Fruit fly (Drosophila melanogaster) whole organism, pupa: ENCODE results near the gene AnxB11.
A peak's percentile ranks its signal among the peaks of the same experiment; 100 is the strongest.

Source experiments
- CG10348 ChIP-seq: fragments of 200-800 bp; sonication (Bioruptor generic); IDR thresholded peaks from 2 replicates; pipeline ENCODE4 v1.3.6; 2022; ENCODE audit warnings: missing biosample characterization, missing genetic modification characterization
- CG12605 ChIP-seq: fragments of 200-800 bp; sonication (Bioruptor generic); IDR thresholded peaks from 2 replicates; pipeline ENCODE4 v1.3.6; 2022; ENCODE audit warnings: missing biosample characterization, missing genetic modification characterization
- CG13204 ChIP-seq: fragments of 200-800 bp; sonication (Bioruptor generic); optimal IDR thresholded peaks from 2 replicates; lab custom pipeline; 2018; ENCODE audit warnings: missing biosample characterization, mild to moderate bottlenecking, missing genetic modification characterization, moderate library complexity
- CG14655 ChIP-seq: fragments of 200-800 bp; sonication (Bioruptor generic); optimal IDR thresholded peaks from 3 replicates; lab custom pipeline; 2017; ENCODE audit warnings: mild to moderate bottlenecking, missing biosample characterization, missing genetic modification reagents, missing genetic modification characterization
- CG15710 ChIP-seq: fragments of 200-800 bp; sonication (Bioruptor generic); optimal IDR thresholded peaks from 2 replicates; lab custom pipeline; 2018; ENCODE audit warnings: missing biosample characterization, mild to moderate bottlenecking, missing genetic modification characterization, moderate library complexity
- CG17806 ChIP-seq: fragments of 200-800 bp; sonication (Bioruptor generic); optimal IDR thresholded peaks from 2 replicates; lab custom pipeline; 2018; ENCODE audit warnings: missing biosample characterization, mild to moderate bottlenecking, missing genetic modification characterization, moderate library complexity
- CG32121 ChIP-seq: fragments of 200-800 bp; sonication (Bioruptor generic); IDR thresholded peaks from 2 replicates; pipeline ENCODE4 v1.3.6; 2022; ENCODE audit warnings: missing biosample characterization, missing genetic modification characterization
- CG34367 ChIP-seq: fragments of 200-800 bp; sonication (Bioruptor generic); optimal IDR thresholded peaks from 2 replicates; lab custom pipeline; 2018; ENCODE audit warnings: missing biosample characterization, mild to moderate bottlenecking, missing genetic modification characterization
- CG4496 ChIP-seq: fragments of 200-800 bp; sonication (Bioruptor generic); IDR thresholded peaks from 3 replicates; pipeline ENCODE4 v1.3.6; 2022; ENCODE audit warnings: missing biosample characterization, missing genetic modification characterization
- CG8159 ChIP-seq: fragments of 200-800 bp; sonication (Bioruptor generic); optimal IDR thresholded peaks from 3 replicates; lab custom pipeline; 2018; ENCODE audit warnings: missing biosample characterization, mild to moderate bottlenecking, missing genetic modification characterization, moderate library complexity
- CG8301 ChIP-seq: fragments of 200-800 bp; sonication (Bioruptor generic); optimal IDR thresholded peaks from 2 replicates; lab custom pipeline; 2018; ENCODE audit warnings: missing biosample characterization, mild to moderate bottlenecking, missing genetic modification characterization
- CG9948 ChIP-seq: fragments of 200-800 bp; sonication (Bioruptor generic); optimal IDR thresholded peaks from 2 replicates; lab custom pipeline; 2018; ENCODE audit warnings: missing biosample characterization, mild to moderate bottlenecking, missing genetic modification characterization, moderate library complexity
- D1 ChIP-seq: fragments of 200-800 bp; sonication (Bioruptor generic); optimal IDR thresholded peaks from 2 replicates; lab custom pipeline; 2018; ENCODE audit warnings: missing biosample characterization, mild to moderate bottlenecking, missing genetic modification characterization, moderate library complexity
- EcR ChIP-seq: fragments of 200-800 bp; sonication (Bioruptor generic); optimal IDR thresholded peaks from 3 replicates; lab custom pipeline; 2019; ENCODE audit warnings: missing biosample characterization, missing genetic modification characterization, mild to moderate bottlenecking, moderate library complexity, missing genetic modification reagents
- Ets98B ChIP-seq: fragments of 200-800 bp; sonication (Bioruptor generic); IDR thresholded peaks from 2 replicates; pipeline ENCODE4 v1.3.6; 2022; ENCODE audit warnings: missing biosample characterization, missing genetic modification characterization
- Pif1A ChIP-seq: fragments of 200-800 bp; sonication (Bioruptor generic); optimal IDR thresholded peaks from 3 replicates; lab custom pipeline; 2016; ENCODE audit warnings: missing biosample characterization, missing genetic modification characterization
- Pif1B ChIP-seq: fragments of 200-800 bp; sonication (Bioruptor generic); optimal IDR thresholded peaks from 3 replicates; lab custom pipeline; 2016; ENCODE audit warnings: missing biosample characterization, missing genetic modification characterization
- Snoo ChIP-seq: fragments of 200-800 bp; sonication (Bioruptor generic); optimal IDR thresholded peaks from 3 replicates; lab custom pipeline; 2017; ENCODE audit warnings: missing biosample characterization, mild to moderate bottlenecking, missing genetic modification characterization, inconsistent platforms
- fd96Ca ChIP-seq: fragments of 200-800 bp; sonication (Bioruptor generic); IDR thresholded peaks from 3 replicates; pipeline ENCODE4 v1.3.6; 2022; ENCODE audit warnings: missing biosample characterization, missing genetic modification characterization
- gl ChIP-seq: fragments of 200-800 bp; sonication (Bioruptor generic); optimal IDR thresholded peaks from 2 replicates; lab custom pipeline; 2018; ENCODE audit warnings: missing biosample characterization, mild to moderate bottlenecking, missing genetic modification characterization
- rn ChIP-seq: fragments of 200-800 bp; sonication (Bioruptor generic); IDR thresholded peaks from 2 replicates; pipeline ENCODE4 v1.3.6; 2022; ENCODE audit warnings: missing biosample characterization, missing genetic modification characterization

Gene AnxB11

DNA sequence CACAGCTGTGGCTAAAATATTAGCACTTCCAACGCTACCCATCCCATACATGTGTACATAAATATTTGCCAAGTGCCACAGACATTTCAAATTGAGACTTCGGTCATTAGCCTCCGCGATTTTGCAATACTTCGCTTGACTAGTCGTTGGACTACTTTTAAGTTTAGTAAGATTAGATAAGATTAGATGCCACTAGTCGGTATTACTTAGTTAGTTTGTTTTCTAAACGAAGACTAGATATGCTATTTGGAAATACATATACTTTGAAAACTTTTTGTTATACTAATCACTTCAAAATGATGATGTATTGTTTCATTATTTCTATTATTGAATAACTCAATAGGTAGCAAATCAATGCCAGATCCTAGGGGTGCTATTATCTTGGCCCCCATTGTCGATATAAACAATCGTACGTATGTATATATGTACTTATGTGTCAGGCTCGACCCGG is 36.1 kb downstream of the AnxB11 start:
- TF ChIP-seq CG17806 (tag; lab: Kevin White, UChicago) (peak; percentile 5), EcR (peak; percentile 25), Ets98B (GFP tag; lab: Robert Waterston, UW) (no peak), CG9948 (tag; lab: Kevin White, UChicago) (peak; percentile 27), Snoo (tag; lab: Kevin White, UChicago) (peak; percentile 2), CG15710 (tag; lab: Kevin White, UChicago) (peak; percentile 20), CG34367 (tag; lab: Kevin White, UChicago) (peak; percentile 21), CG12605 (GFP tag; lab: Robert Waterston, UW) (0 out of 2 replicates have a peak, but pooled peaks have one; percentile 25), CG4496 (GFP tag; lab: Robert Waterston, UW) (peak; percentile 58; the same call in 1 of the 3 replicates), Pif1B (GFP tag; lab: Kevin White, UChicago) (peak; percentile 14), CG32121 (GFP tag; lab: Robert Waterston, UW) (0 out of 2 replicates have a peak, but pooled peaks have one; percentile 25), rn (GFP tag; lab: Robert Waterston, UW) (no peak), gl (tag; lab: Kevin White, UChicago) (no peak), CG13204 (GFP tag; lab: Kevin White, UChicago) (no peak), D1 (tag; lab: Kevin White, UChicago) (no peak), fd96Ca (GFP tag; lab: Robert Waterston, UW) (0 out of 3 replicates have a peak, but pooled peaks have one; percentile 16), Pif1A (GFP tag; lab: Kevin White, UChicago) (no peak), CG14655 (GFP tag; lab: Kevin White, UChicago) (peak; percentile 66), CG8301 (tag; lab: Kevin White, UChicago) (peak; percentile 45), CG8159 (tag; lab: Kevin White, UChicago) (peak; percentile 34), CG10348 (GFP tag; lab: Robert Waterston, UW) (no peak)

DNA sequence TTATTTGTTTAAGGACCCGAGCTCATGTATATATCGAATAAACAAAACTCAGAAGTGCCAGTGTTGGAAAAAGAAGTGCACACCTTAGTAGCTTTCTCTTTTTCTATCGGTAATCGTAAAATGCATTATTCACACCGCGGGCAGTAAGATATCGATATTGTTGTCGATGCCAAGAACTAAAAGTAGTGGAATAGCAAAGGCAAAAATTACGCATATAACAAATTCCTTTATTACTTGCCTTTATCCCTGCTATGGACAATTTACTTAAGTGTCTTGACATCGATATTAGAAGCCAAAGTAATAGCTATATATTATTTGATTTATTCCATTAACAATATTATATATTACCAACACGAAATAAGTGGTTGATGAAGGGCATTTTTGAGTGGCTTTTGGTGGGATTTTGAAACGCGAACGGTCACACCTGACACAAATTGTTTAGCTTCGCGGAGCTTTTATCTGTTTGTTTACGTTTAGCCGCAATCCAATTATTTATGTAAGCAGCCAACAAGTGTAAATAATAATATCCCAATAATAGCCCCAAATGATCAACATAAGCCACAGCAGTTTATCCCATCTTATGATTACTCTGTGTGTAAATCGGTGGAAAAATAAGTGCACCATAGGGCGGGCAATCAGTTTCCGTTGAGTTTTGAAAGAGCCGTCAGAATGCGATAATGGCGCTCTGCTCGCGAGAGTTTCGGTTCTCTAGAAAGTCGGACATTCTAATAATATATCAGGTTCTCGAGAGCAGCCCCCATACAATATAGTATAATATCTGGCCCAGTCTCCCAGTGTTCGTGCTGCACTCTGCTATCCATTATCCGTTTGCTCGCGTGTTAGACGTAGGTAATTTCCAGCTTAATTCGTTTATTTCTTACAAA is 37.0 kb downstream of the AnxB11 start, which contains the start of the genes CG9992 and CG4239:
CG9992 (minus strand) TSS at position 66 of the 884 bp plus-strand sequence.
CG4239 (plus strand) TSS at position 436 of the 884 bp plus-strand sequence.
- TF ChIP-seq rn (GFP tag; lab: Robert Waterston, UW) (no peak), CG8301 (tag; lab: Kevin White, UChicago) (no peak), gl (tag; lab: Kevin White, UChicago) (no peak), CG32121 (GFP tag; lab: Robert Waterston, UW) (peak; percentile 41; the same call in 1 of the 2 replicates), D1 (tag; lab: Kevin White, UChicago) (no peak), Snoo (tag; lab: Kevin White, UChicago) (peak; percentile 47), CG9948 (tag; lab: Kevin White, UChicago) (peak; percentile 62), CG13204 (GFP tag; lab: Kevin White, UChicago) (no peak), Pif1A (GFP tag; lab: Kevin White, UChicago) (no peak), Ets98B (GFP tag; lab: Robert Waterston, UW) (peak; percentile 36; the same call in 1 of the 2 replicates), CG14655 (GFP tag; lab: Kevin White, UChicago) (no peak), CG12605 (GFP tag; lab: Robert Waterston, UW) (no peak), EcR (no peak), CG8159 (tag; lab: Kevin White, UChicago) (no peak), CG34367 (tag; lab: Kevin White, UChicago) (peak; percentile 10), CG4496 (GFP tag; lab: Robert Waterston, UW) (peak; percentile 73; the same call in 2 of the 3 replicates), Pif1B (GFP tag; lab: Kevin White, UChicago) (no peak), CG17806 (tag; lab: Kevin White, UChicago) (peak; percentile 53), CG10348 (GFP tag; lab: Robert Waterston, UW) (no peak; the same call in 1 of the 2 replicates), fd96Ca (GFP tag; lab: Robert Waterston, UW) (peak; percentile 66; the same call in 1 of the 3 replicates), CG15710 (tag; lab: Kevin White, UChicago) (peak; percentile 65)
- TF ChIP-seq, all 21 proteins: peak for 9

DNA sequence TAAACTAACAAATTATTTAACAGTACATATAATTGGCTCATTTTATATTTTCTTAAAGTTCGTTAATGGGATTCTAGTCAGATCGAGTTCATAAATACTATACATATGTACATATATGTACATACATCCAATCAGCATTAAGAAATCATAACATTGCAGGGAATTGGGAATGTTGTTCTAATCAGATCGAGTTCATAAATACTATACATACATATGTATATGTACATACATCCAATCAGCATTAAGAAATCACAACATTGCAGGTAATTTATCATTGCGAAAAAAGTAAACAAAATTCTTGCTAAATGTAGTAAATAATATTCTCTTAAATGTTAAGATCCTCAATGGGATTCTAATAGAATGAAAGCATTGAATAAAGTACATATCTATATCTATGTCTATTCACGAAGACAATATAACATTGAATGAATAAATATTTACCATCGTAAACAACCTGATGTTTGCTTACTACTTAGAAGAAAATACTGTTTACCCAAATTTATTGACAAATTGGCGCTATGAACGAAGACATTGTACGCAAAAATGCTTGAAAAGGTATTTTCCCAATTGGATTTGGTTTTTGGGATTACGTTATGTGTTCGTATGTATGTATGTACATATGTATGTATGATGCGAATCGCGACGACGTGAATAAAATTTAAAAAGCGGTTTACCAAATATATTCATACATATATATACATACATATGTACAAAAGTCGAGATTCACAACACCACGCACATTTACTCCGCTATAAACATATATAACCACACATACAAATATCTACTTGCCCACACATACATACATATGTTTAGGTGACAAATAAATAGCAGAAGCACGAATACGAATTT is 38.2 kb downstream of the AnxB11 start:
- TF ChIP-seq CG15710 (tag; lab: Kevin White, UChicago) (no peak), CG13204 (GFP tag; lab: Kevin White, UChicago) (no peak), fd96Ca (GFP tag; lab: Robert Waterston, UW) (no peak), CG12605 (GFP tag; lab: Robert Waterston, UW) (no peak), CG17806 (tag; lab: Kevin White, UChicago) (no peak), D1 (tag; lab: Kevin White, UChicago) (no peak), CG9948 (tag; lab: Kevin White, UChicago) (no peak), CG4496 (GFP tag; lab: Robert Waterston, UW) (no peak), CG32121 (GFP tag; lab: Robert Waterston, UW) (no peak), CG14655 (GFP tag; lab: Kevin White, UChicago) (no peak), Pif1B (GFP tag; lab: Kevin White, UChicago) (no peak), Ets98B (GFP tag; lab: Robert Waterston, UW) (no peak), CG8301 (tag; lab: Kevin White, UChicago) (no peak), gl (tag; lab: Kevin White, UChicago) (no peak), EcR (no peak)
